Fruit fly (Drosophila melanogaster) whole organism, embryonic: ENCODE measurements around the gene CG10651.

Source experiments
- Aef1 ChIP-seq: fragments of 200-800 bp; sonication (Bioruptor generic); IDR thresholded peaks from 3 replicates; pipeline ENCODE4 v1.3.6; 2022; ENCODE audit warnings: missing biosample characterization, missing genetic modification characterization
- B-H2 ChIP-seq: fragments of 200-800 bp; sonication (Bioruptor generic); optimal IDR thresholded peaks from 2 replicates; lab custom pipeline; 2018; ENCODE audit warnings: missing biosample characterization, mild to moderate bottlenecking, missing genetic modification characterization
- CG10274 ChIP-seq: fragments of 200-800 bp; sonication (Bioruptor generic); optimal IDR thresholded peaks from 3 replicates; lab custom pipeline; 2017; ENCODE audit warnings: missing biosample characterization, mild to moderate bottlenecking, missing genetic modification characterization
- CG10462 ChIP-seq: fragments of 200-800 bp; sonication (Bioruptor generic); optimal IDR thresholded peaks from 2 replicates; lab custom pipeline; 2016; ENCODE audit warnings: missing biosample characterization, missing genetic modification characterization
- CG10565 ChIP-seq: fragments of 200-800 bp; sonication (Bioruptor generic); optimal IDR thresholded peaks from 3 replicates; lab custom pipeline; 2016; ENCODE audit warnings: missing biosample characterization, mild to moderate bottlenecking, missing genetic modification characterization
- CG11398 ChIP-seq: fragments of 200-800 bp; sonication (Bioruptor generic); optimal IDR thresholded peaks from 2 replicates; lab custom pipeline; 2016; ENCODE audit warnings: missing biosample characterization, missing genetic modification characterization
- CG11695 ChIP-seq: fragments of 200-800 bp; sonication (Bioruptor generic); IDR thresholded peaks from 3 replicates; pipeline ENCODE4 v1.3.6; 2022; ENCODE audit warnings: missing biosample characterization, missing genetic modification characterization
- CG12071 ChIP-seq: fragments of 200-800 bp; sonication (Bioruptor generic); optimal IDR thresholded peaks from 3 replicates; lab custom pipeline; 2018; ENCODE audit warnings: missing biosample characterization, mild to moderate bottlenecking, missing genetic modification characterization
- CG12769 ChIP-seq: fragments of 200-800 bp; sonication (Bioruptor generic); optimal IDR thresholded peaks from 2 replicates; lab custom pipeline; 2019; ENCODE audit warnings: missing biosample characterization, mild to moderate bottlenecking, missing genetic modification characterization, moderate library complexity
- CG17361 ChIP-seq: fragments of 200-800 bp; sonication (Bioruptor generic); IDR thresholded peaks from 3 replicates; pipeline ENCODE4 v1.3.6; 2022; ENCODE audit warnings: missing biosample characterization, missing genetic modification characterization
- CG17385 ChIP-seq: fragments of 200-800 bp; sonication (Bioruptor generic); optimal IDR thresholded peaks from 3 replicates; lab custom pipeline; 2018; ENCODE audit warnings: missing biosample characterization, mild to moderate bottlenecking, missing genetic modification characterization
- CG2129 ChIP-seq: fragments of 200-800 bp; sonication (Bioruptor generic); IDR thresholded peaks from 2 replicates; pipeline ENCODE4 v1.3.6; 2022; ENCODE audit warnings: missing biosample characterization, missing genetic modification characterization; ENCODE audit not compliant: partially characterized antibody
- CG32772 ChIP-seq: fragments of 200-800 bp; sonication (Bioruptor generic); IDR thresholded peaks from 2 replicates; pipeline ENCODE4 v1.3.6; 2022; ENCODE audit warnings: missing biosample characterization, missing genetic modification characterization
- CG34224 ChIP-seq: fragments of 200-800 bp; sonication (Bioruptor generic); IDR thresholded peaks from 3 replicates; pipeline ENCODE4 v1.3.6; 2022; ENCODE audit warnings: missing biosample characterization, missing genetic modification characterization; ENCODE audit not compliant: partially characterized antibody
- CG6254 ChIP-seq: fragments of 200-800 bp; sonication (Bioruptor generic); optimal IDR thresholded peaks from 3 replicates; lab custom pipeline; 2017; ENCODE audit warnings: mild to moderate bottlenecking, missing biosample characterization, missing genetic modification reagents, missing genetic modification characterization
- CG6765 ChIP-seq: fragments of 200-800 bp; sonication (Bioruptor generic); optimal IDR thresholded peaks from 3 replicates; lab custom pipeline; 2017; ENCODE audit warnings: missing biosample characterization, mild to moderate bottlenecking, missing genetic modification characterization
- CG7271 ChIP-seq: fragments of 200-800 bp; sonication (Bioruptor generic); optimal IDR thresholded peaks from 2 replicates; lab custom pipeline; 2018; ENCODE audit warnings: missing biosample characterization, mild to moderate bottlenecking, missing genetic modification characterization, moderate library complexity
- CG9876 ChIP-seq: fragments of 200-800 bp; sonication (Bioruptor generic); optimal IDR thresholded peaks from 2 replicates; lab custom pipeline; 2016; ENCODE audit warnings: missing biosample characterization, missing genetic modification characterization
- Camta ChIP-seq: fragments of 200-800 bp; sonication (Bioruptor generic); optimal IDR thresholded peaks from 2 replicates; lab custom pipeline; 2016; ENCODE audit warnings: missing biosample characterization, missing genetic modification characterization
- CkIIα-i1 ChIP-seq: fragments of 200-800 bp; sonication (Bioruptor generic); IDR thresholded peaks from 2 replicates; pipeline ENCODE4 v1.3.6; 2022; ENCODE audit warnings: missing biosample characterization, missing genetic modification characterization
- Dll ChIP-seq: fragments of 200-800 bp; sonication (Bioruptor generic); IDR thresholded peaks from 4 replicates; pipeline ENCODE4 v1.3.6; 2022; ENCODE audit warnings: missing biosample characterization, missing genetic modification characterization; ENCODE audit not compliant: partially characterized antibody
- E2f2 ChIP-seq: fragments of 200-800 bp; sonication (Bioruptor generic); IDR thresholded peaks from 2 replicates; pipeline ENCODE4 v1.3.6; 2022; ENCODE audit warnings: missing biosample characterization, missing genetic modification characterization
- Hr3 ChIP-seq: fragments of 200-800 bp; sonication (Bioruptor generic); optimal IDR thresholded peaks from 3 replicates; lab custom pipeline; 2016; ENCODE audit warnings: missing biosample characterization, missing genetic modification characterization
- Jarid2 ChIP-seq: fragments of 200-800 bp; sonication (Bioruptor generic); optimal IDR thresholded peaks from 3 replicates; lab custom pipeline; 2017; ENCODE audit warnings: mild to moderate bottlenecking, missing biosample characterization, missing genetic modification reagents, missing genetic modification characterization
- NFAT ChIP-seq: fragments of 200-800 bp; sonication (Bioruptor generic); IDR thresholded peaks from 2 replicates; pipeline ENCODE4 v1.3.6; 2022; ENCODE audit warnings: missing biosample characterization, missing genetic modification characterization
- Opbp ChIP-seq: fragments of 200-800 bp; sonication (Bioruptor generic); IDR thresholded peaks from 3 replicates; pipeline ENCODE4 v1.3.6; 2022; ENCODE audit warnings: missing biosample characterization, missing genetic modification characterization; ENCODE audit not compliant: partially characterized antibody
- Six4 ChIP-seq: fragments of 200-800 bp; sonication (Bioruptor generic); optimal IDR thresholded peaks from 2 replicates; lab custom pipeline; 2016; ENCODE audit warnings: missing biosample characterization, missing genetic modification characterization
- TFAM ChIP-seq: fragments of 200-800 bp; sonication (Bioruptor generic); optimal IDR thresholded peaks from 2 replicates; lab custom pipeline; 2017; ENCODE audit warnings: missing biosample characterization, missing genetic modification characterization, inconsistent platforms
- ara ChIP-seq: fragments of 200-800 bp; sonication (Bioruptor generic); IDR thresholded peaks from 2 replicates; pipeline ENCODE4 v1.3.6; 2022; ENCODE audit warnings: missing biosample characterization, missing genetic modification characterization
- ase ChIP-seq: fragments of 200-800 bp; sonication (Bioruptor generic); IDR thresholded peaks from 3 replicates; pipeline ENCODE4 v1.3.6; 2022; ENCODE audit warnings: missing biosample characterization, missing genetic modification characterization
- chm ChIP-seq: fragments of 200-800 bp; sonication (Bioruptor generic); IDR thresholded peaks from 2 replicates; pipeline ENCODE4 v1.3.6; 2022; ENCODE audit warnings: missing biosample characterization, missing genetic modification characterization
- ci ChIP-seq: fragments of 200-800 bp; sonication (Bioruptor generic); IDR thresholded peaks from 3 replicates; pipeline ENCODE4 v1.3.6; 2022; ENCODE audit warnings: missing biosample characterization, missing genetic modification characterization
- dati ChIP-seq: fragments of 200-800 bp; sonication (Bioruptor generic); IDR thresholded peaks from 2 replicates; pipeline ENCODE4 v1.3.6; 2022; ENCODE audit warnings: missing biosample characterization, missing genetic modification characterization
- exex ChIP-seq: fragments of 200-800 bp; sonication (Bioruptor generic); optimal IDR thresholded peaks from 4 replicates; lab custom pipeline; 2018; ENCODE audit warnings: missing biosample characterization, mild to moderate bottlenecking, missing genetic modification characterization, moderate library complexity
- gcm ChIP-seq: fragments of 200-800 bp; sonication (Bioruptor generic); optimal IDR thresholded peaks from 2 replicates; lab custom pipeline; 2019; ENCODE audit warnings: missing biosample characterization, mild to moderate bottlenecking, missing genetic modification characterization, moderate library complexity
- hb ChIP-seq: fragments of 200-800 bp; sonication (Bioruptor generic); IDR thresholded peaks from 3 replicates; pipeline ENCODE4 v1.3.6; 2022; ENCODE audit warnings: missing biosample characterization, missing genetic modification characterization; ENCODE audit not compliant: partially characterized antibody
- hth ChIP-seq: fragments of >200 bp; optimal IDR thresholded peaks from 2 replicates; lab custom pipeline; 2017; ENCODE audit warnings: inconsistent platforms
- inv ChIP-seq: fragments of 200-800 bp; sonication (Bioruptor generic); IDR thresholded peaks from 2 replicates; pipeline ENCODE4 v1.3.6; 2022; ENCODE audit warnings: missing biosample characterization, missing genetic modification characterization; ENCODE audit not compliant: partially characterized antibody
- jing ChIP-seq: fragments of 200-800 bp; sonication (Bioruptor generic); optimal IDR thresholded peaks from 2 replicates; lab custom pipeline; 2018; ENCODE audit warnings: missing biosample characterization, mild to moderate bottlenecking, missing genetic modification characterization
- odd ChIP-seq: fragments of 200-800 bp; sonication (Bioruptor generic); optimal IDR thresholded peaks from 2 replicates; lab custom pipeline; 2017; ENCODE audit warnings: missing biosample characterization, mild to moderate bottlenecking, missing genetic modification characterization
- p53 ChIP-seq: fragments of 200-800 bp; sonication (Bioruptor generic); optimal IDR thresholded peaks from 2 replicates; lab custom pipeline; 2016; ENCODE audit warnings: missing biosample characterization, missing genetic modification characterization
- pum ChIP-seq: fragments of 200-800 bp; sonication (Bioruptor generic); optimal IDR thresholded peaks from 2 replicates; lab custom pipeline; 2016; ENCODE audit warnings: missing biosample characterization, missing genetic modification characterization
- sens ChIP-seq: fragments of 200-800 bp; sonication (Bioruptor generic); peaks from one replicate; lab custom pipeline; 2016; ENCODE audit warnings: missing biosample characterization, missing genetic modification characterization
- sob ChIP-seq: fragments of 200-800 bp; sonication (Bioruptor generic); IDR thresholded peaks from 2 replicates; pipeline ENCODE4 v1.3.6; 2022; ENCODE audit warnings: missing biosample characterization, missing genetic modification characterization
- ssp ChIP-seq: fragments of 200-800 bp; sonication (Bioruptor generic); IDR thresholded peaks from 2 replicates; pipeline ENCODE4 v1.3.6; 2022; ENCODE audit warnings: missing biosample characterization, missing genetic modification characterization
- toy ChIP-seq: fragments of 200-800 bp; sonication (Bioruptor generic); IDR thresholded peaks from 2 replicates; pipeline ENCODE4 v1.3.6; 2022; ENCODE audit warnings: missing biosample characterization, missing genetic modification characterization
- ttk ChIP-seq: fragments of 200-800 bp; sonication (Bioruptor generic); IDR thresholded peaks from 2 replicates; pipeline ENCODE4 v2.1.2; 2022; ENCODE audit warnings: missing biosample characterization, missing genetic modification characterization
- tx ChIP-seq: fragments of 200-800 bp; sonication (Bioruptor generic); optimal IDR thresholded peaks from 2 replicates; lab custom pipeline; 2016; ENCODE audit warnings: missing biosample characterization, missing genetic modification characterization
- unpg ChIP-seq: fragments of 200-800 bp; sonication (Bioruptor generic); optimal IDR thresholded peaks from 3 replicates; lab custom pipeline; 2018; ENCODE audit warnings: missing biosample characterization, mild to moderate bottlenecking, missing genetic modification characterization, moderate library complexity
- vfl ChIP-seq: fragments of 200-800 bp; sonication (Bioruptor generic); optimal IDR thresholded peaks from 2 replicates; lab custom pipeline; 2016; ENCODE audit warnings: missing biosample characterization, missing genetic modification characterization
- zen ChIP-seq: fragments of 200-800 bp; sonication (Bioruptor generic); optimal IDR thresholded peaks from 3 replicates; lab custom pipeline; 2018; ENCODE audit warnings: missing biosample characterization, mild to moderate bottlenecking, missing genetic modification characterization, moderate library complexity
- zfh2 ChIP-seq: fragments of 200-800 bp; sonication (Bioruptor generic); optimal IDR thresholded peaks from 2 replicates; lab custom pipeline; 2016; ENCODE audit warnings: missing biosample characterization, missing genetic modification characterization

Gene CG10651

DNA sequence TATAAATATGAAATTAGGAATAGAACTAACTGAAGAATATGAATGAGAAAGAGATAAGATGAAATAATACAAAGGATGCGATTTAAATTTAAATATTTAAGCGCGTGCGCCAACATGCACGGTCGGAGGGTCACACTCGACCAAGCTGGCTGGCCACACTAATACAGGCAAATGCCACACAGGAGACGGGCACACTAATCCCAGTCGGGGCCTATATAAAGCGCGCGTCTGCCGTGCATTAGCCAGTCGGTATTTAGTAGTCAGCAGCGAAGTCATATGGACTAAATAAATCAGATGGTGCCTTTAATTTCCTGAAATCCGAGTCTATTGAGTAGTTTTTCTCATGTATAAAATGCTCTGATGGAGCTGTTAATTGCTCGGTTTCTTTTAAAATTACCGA, 13.6 kb upstream of the CG10651 start (continued):
- TF ChIP-seq CG32772 (0 out of 2 replicates have a peak, but pooled peaks have one; percentile 8), toy (GFP tag; lab: Robert Waterston, UW) (no peak), gcm (GFP tag; lab: Kevin White, UChicago) (no peak), odd (GFP tag; lab: Kevin White, UChicago) (no peak), vfl (no peak), ci (GFP tag; lab: Robert Waterston, UW) (peak; percentile 76), Jarid2 (peak; percentile 87), sob (peak; percentile 30; the same call in 1 of the 2 replicates), B-H2 (GFP tag; lab: Kevin White, UChicago) (peak; percentile 25), CG6254 (GFP tag; lab: Kevin White, UChicago) (no peak), CG10462 (GFP tag; lab: Kevin White, UChicago) (no peak), CG7271 (tag; lab: Kevin White, UChicago) (no peak), Hr3 (GFP tag; lab: Kevin White, UChicago) (no peak), CG2129 (GFP tag; lab: Robert Waterston, UW) (no peak), ase (GFP tag; lab: Robert Waterston, UW) (no peak), CG34224 (GFP tag; lab: Robert Waterston, UW) (peak; percentile 51; the same call in 2 of the 3 replicates), ssp (GFP tag; lab: Robert Waterston, UW) (no peak), jing (GFP tag; lab: Kevin White, UChicago) (no peak), E2f2 (GFP tag; lab: Robert Waterston, UW) (peak; percentile 100), zfh2 (GFP tag; lab: Kevin White, UChicago) (no peak), CG17385 (no peak), TFAM (GFP tag; lab: Kevin White, UChicago) (no peak), chm (peak; percentile 19), ara (no peak), Aef1 (GFP tag; lab: Robert Waterston, UW) (no peak), pum (no peak), tx (GFP tag; lab: Kevin White, UChicago) (no peak), hb (GFP tag; lab: Robert Waterston, UW) (no peak), CG6765 (GFP tag; lab: Kevin White, UChicago) (no peak), CG12769 (tag; lab: Kevin White, UChicago) (no peak), CG10565 (GFP tag; lab: Kevin White, UChicago) (no peak), CG11398 (GFP tag; lab: Kevin White, UChicago) (no peak), dati (no peak), CG17361 (GFP tag; lab: Robert Waterston, UW) (peak; percentile 44; the same call in 1 of the 3 replicates), p53 (GFP tag; lab: Kevin White, UChicago) (no peak), unpg (GFP tag; lab: Kevin White, UChicago) (no peak), inv (GFP tag; lab: Robert Waterston, UW) (no peak), Six4 (GFP tag; lab: Kevin White, UChicago) (no peak), exex (tag; lab: Kevin White, UChicago) (no peak), zen (tag; lab: Kevin White, UChicago) (peak; percentile 19), Camta (GFP tag; lab: Kevin White, UChicago) (no peak), sens (peak; percentile 67), hth (lab: Kevin White, UChicago) (no peak), ttk (no peak; the same call in 1 of the 2 replicates), NFAT (GFP tag; lab: Robert Waterston, UW) (peak; percentile 77), CG9876 (GFP tag; lab: Kevin White, UChicago) (peak; percentile 20), CkIIα-i1 (GFP tag; lab: Robert Waterston, UW) (no peak), CG12071 (no peak), CG10274 (GFP tag; lab: Kevin White, UChicago) (no peak), Dll (GFP tag; lab: Robert Waterston, UW) (0 out of 4 replicates have a peak, but pooled peaks have one; percentile 24), CG11695 (GFP tag; lab: Robert Waterston, UW) (no peak), Opbp (GFP tag; lab: Robert Waterston, UW) (peak; percentile 81)
